Fruit fly (Drosophila melanogaster) whole organism, adult: ENCODE measurements around the gene CG12945.

Source experiments
- CG11617 ChIP-seq: fragments of 200-800 bp; sonication (Bioruptor generic); optimal IDR thresholded peaks from 2 replicates; lab custom pipeline; 2017; ENCODE audit warnings: mild to moderate bottlenecking, missing biosample characterization, missing genetic modification reagents, missing genetic modification characterization
- CG12768 ChIP-seq: fragments of 200-800 bp; sonication (Bioruptor generic); optimal IDR thresholded peaks from 2 replicates; lab custom pipeline; 2017; ENCODE audit warnings: missing biosample characterization, missing genetic modification characterization, mild to moderate bottlenecking, moderate library complexity, missing genetic modification reagents
- CG33017 ChIP-seq: fragments of 200-800 bp; sonication (Bioruptor generic); optimal IDR thresholded peaks from 2 replicates; lab custom pipeline; 2018; ENCODE audit warnings: missing biosample characterization, mild to moderate bottlenecking, missing genetic modification characterization, moderate library complexity
- CG5204 ChIP-seq: fragments of 200-800 bp; sonication (Bioruptor generic); optimal IDR thresholded peaks from 2 replicates; lab custom pipeline; 2016; ENCODE audit warnings: missing biosample characterization, missing genetic modification characterization
- CG7101 ChIP-seq: fragments of 200-800 bp; sonication (Bioruptor generic); optimal IDR thresholded peaks from 2 replicates; lab custom pipeline; 2018; ENCODE audit warnings: missing biosample characterization, mild to moderate bottlenecking, missing genetic modification characterization, moderate library complexity
- Crg-1 ChIP-seq: fragments of 200-800 bp; sonication (Bioruptor generic); optimal IDR thresholded peaks from 2 replicates; lab custom pipeline; 2016; ENCODE audit warnings: missing biosample characterization, missing genetic modification characterization
- toe ChIP-seq: fragments of 200-800 bp; sonication (Bioruptor generic); optimal IDR thresholded peaks from 2 replicates; lab custom pipeline; 2016; ENCODE audit warnings: missing biosample characterization, missing genetic modification characterization

dm6 chr3R:9800644-9801330 is 9.8 kb upstream of the CG12945 start, which contains the start of the genes CG9467 and CG8526:
- no peak for TF ChIP-seq CG33017
- peak; percentile 68 for TF ChIP-seq CG7101 (tag; lab: Kevin White, UChicago)
- TF ChIP-seq CG5204 (GFP tag; lab: Kevin White, UChicago): no peak
- peak; percentile 73 for TF ChIP-seq CG11617 (GFP tag; lab: Kevin White, UChicago)
- TF ChIP-seq toe (GFP tag; lab: Kevin White, UChicago): peak; percentile 82
- TF ChIP-seq CG12768: peak; percentile 60
- TF ChIP-seq Crg-1 (GFP tag; lab: Kevin White, UChicago): peak; percentile 66
